Fruit fly (Drosophila melanogaster): ENCODE results near the gene CG17380.

Gene CG17380

DNA sequence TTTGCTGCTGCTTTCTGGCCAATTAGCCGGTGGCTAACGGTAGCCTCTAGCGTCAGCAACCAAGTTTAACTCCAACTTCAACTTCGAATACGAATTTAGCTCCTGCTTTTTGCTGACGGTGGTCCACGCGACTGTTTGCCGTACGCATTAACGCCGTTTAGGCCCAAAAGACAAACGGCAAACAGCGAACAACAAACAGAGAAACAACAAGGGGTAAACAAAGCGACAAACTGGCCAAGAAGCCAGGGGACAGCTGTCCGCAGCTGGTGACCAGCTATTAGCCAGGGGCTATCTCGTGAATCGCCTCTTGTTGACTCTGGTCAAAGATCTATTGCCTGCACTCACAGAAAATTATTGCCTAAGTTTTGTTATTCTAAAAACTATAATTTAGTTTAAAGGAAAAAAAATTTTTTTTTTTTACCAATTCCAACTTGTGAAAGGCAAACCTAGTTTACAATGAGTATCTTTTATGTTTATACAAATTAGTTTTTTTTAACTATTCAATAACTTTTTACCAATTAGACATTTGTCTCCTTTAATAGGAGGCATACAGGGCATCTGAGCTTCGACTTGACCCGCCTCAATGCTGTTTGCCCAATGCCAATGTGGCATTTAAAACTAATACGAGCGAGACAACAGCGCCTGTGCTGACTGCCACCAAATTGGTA is 41.9 kb upstream of the CG17380 start (continued):
- TF ChIP-seq ase (GFP tag; IDR thresholded peaks at IDR 0.05) (no peak), Bdp1 (GFP tag; optimal IDR thresholded peaks at IDR 0.05) (peak; percentile 15), pfk (GFP tag; optimal IDR thresholded peaks at IDR 0.05) (no peak), so (GFP tag; IDR thresholded peaks at IDR 0.05) (peak; percentile 54; the same call in 1 of the 3 replicates), CG2116 (GFP tag; optimal IDR thresholded peaks at IDR 0.05) (no peak), CG5953 (GFP tag; IDR thresholded peaks at IDR 0.05) (no peak), CG9932 (GFP tag; IDR thresholded peaks at IDR 0.05) (0 out of 2 replicates have a peak, but pooled peaks have one; percentile 27), CG10543 (GFP tag; optimal IDR thresholded peaks at IDR 0.05) (peak; percentile 29), Xbp1 (GFP tag; optimal IDR thresholded peaks at IDR 0.05) (peak; percentile 6), CG10431 (GFP tag; optimal IDR thresholded peaks at IDR 0.05) (peak; percentile 1), CG1024 (GFP tag; IDR thresholded peaks at IDR 0.05) (peak; percentile 39; the same call in 1 of the 2 replicates), D (optimal IDR thresholded peaks at IDR 0.05) (no peak), D (GFP tag; optimal IDR thresholded peaks at IDR 0.05) (peak; percentile 48), CG4328 (GFP tag; optimal IDR thresholded peaks at IDR 0.05) (peak; percentile 26), CG16815 (GFP tag; optimal IDR thresholded peaks at IDR 0.05) (peak; percentile 3), CrebB (tag; optimal IDR thresholded peaks at IDR 0.05) (no peak), lov (optimal IDR thresholded peaks at IDR 0.05) (no peak), lov (GFP tag; IDR thresholded peaks at IDR 0.05) (0 out of 3 replicates have a peak, but pooled peaks have one; percentile 38), lola (GFP tag; optimal IDR thresholded peaks at IDR 0.05) (peak in 1 of 3 experiments; percentile 15), Optix (GFP tag; IDR thresholded peaks at IDR 0.05) (peak; percentile 58; the same call in 1 of the 3 replicates), sr (GFP tag; IDR thresholded peaks at IDR 0.05) (peak; percentile 49; the same call in 1 of the 3 replicates), CG13424 (tag; optimal IDR thresholded peaks at IDR 0.05) (no peak), CG10147 (GFP tag; optimal IDR thresholded peaks at IDR 0.05) (no peak), org-1 (GFP tag; optimal IDR thresholded peaks at IDR 0.05) (peak; percentile 45), lmd (GFP tag; IDR thresholded peaks at IDR 0.05) (no peak; the same call in 1 of the 2 replicates), CG30403 (GFP tag; optimal IDR thresholded peaks at IDR 0.05) (peak; percentile 9), CG2678 (tag; optimal IDR thresholded peaks at IDR 0.05) (peak; percentile 25), Camta (GFP tag; optimal IDR thresholded peaks at IDR 0.05) (peak; percentile 31), Max (GFP tag; optimal IDR thresholded peaks at IDR 0.05) (no peak), fd3F (GFP tag; optimal IDR thresholded peaks at IDR 0.05) (no peak), CG18619 (GFP tag; optimal IDR thresholded peaks at IDR 0.05) (no peak), Awh (GFP tag; IDR thresholded peaks at IDR 0.05) (peak; percentile 77), corto (GFP tag; optimal IDR thresholded peaks at IDR 0.05) (no peak), Gug (GFP tag; IDR thresholded peaks at IDR 0.05) (no peak), nmo (GFP tag; optimal IDR thresholded peaks at IDR 0.05) (peak; percentile 23), rib (GFP tag; IDR thresholded peaks at IDR 0.05) (no peak), Dad (GFP tag; optimal IDR thresholded peaks at IDR 0.05) (no peak), CG17328 (GFP tag; IDR thresholded peaks at IDR 0.05) (peak; percentile 36; the same call in 1 of the 2 replicates), CG11247 (GFP tag; IDR thresholded peaks at IDR 0.05) (0 out of 2 replicates have a peak, but pooled peaks have one; percentile 4), CG1233 (GFP tag; optimal IDR thresholded peaks at IDR 0.05) (peak; percentile 29), CG1602 (GFP tag; optimal IDR thresholded peaks at IDR 0.05) (no peak), sug (tag; optimal IDR thresholded peaks at IDR 0.05) (no peak), dysf (GFP tag; IDR thresholded peaks at IDR 0.05) (no peak; the same call in 2 of the 3 replicates), CG14441 (GFP tag; IDR thresholded peaks at IDR 0.05) (peak; percentile 46; the same call in 1 of the 2 replicates), CG12659 (GFP tag; optimal IDR thresholded peaks at IDR 0.05) (peak; percentile 15), CG6813 (GFP tag; optimal IDR thresholded peaks at IDR 0.05) (peak; percentile 58), E2f1 (GFP tag; IDR thresholded peaks at IDR 0.05) (peak; percentile 29; the same call in 1 of the 2 replicates), Rfx (GFP tag; IDR thresholded peaks at IDR 0.05) (peak; percentile 44; the same call in 1 of the 2 replicates), CG2875 (GFP tag; optimal IDR thresholded peaks at IDR 0.05) (peak; percentile 54)

All from whole organism, embryonic.